Worm (Caenorhabditis elegans) whole organism, mixed stage, embryonic: ENCODE results near the gene ssq-4.
"Not testable (repeated sequence)": the region's sequence is repeated elsewhere in the genome, so short reads cannot be mapped to it uniquely, and the experiment has no call there.

ENCODE experiments used
- ceh-83 ChIP-seq: fragments of 200-800 bp; sonication (Bioruptor generic); optimal IDR thresholded peaks from 2 replicates; lab custom pipeline; 2018; ENCODE audit warnings: mild to moderate bottlenecking, missing genetic modification characterization, missing compliant biosample characterization
- ham-2 ChIP-seq: fragments of 200-800 bp; sonication (Bioruptor generic); optimal IDR thresholded peaks from 2 replicates; lab custom pipeline; 2018; ENCODE audit warnings: mild to moderate bottlenecking, missing genetic modification characterization, missing compliant biosample characterization
- lin-13 ChIP-seq: fragments of 150-350 bp; optimal IDR thresholded peaks from 2 replicates; lab custom pipeline; 2014; ENCODE audit warnings: missing biosample characterization, missing genetic modification characterization
- nhr-237 ChIP-seq: fragments of 150-350 bp; optimal IDR thresholded peaks from 2 replicates; lab custom pipeline; 2014; ENCODE audit warnings: missing biosample characterization, missing genetic modification characterization
- sem-2 ChIP-seq: fragments of 200-800 bp; sonication (Bioruptor generic); optimal IDR thresholded peaks from 2 replicates; lab custom pipeline; 2018; ENCODE audit warnings: mild to moderate bottlenecking, missing genetic modification characterization, missing compliant biosample characterization
- unc-62 ChIP-seq: fragments of 150-350 bp; optimal IDR thresholded peaks from 2 replicates; lab custom pipeline; 2014; ENCODE audit warnings: missing biosample characterization, missing genetic modification reagents, missing genetic modification characterization

Gene ssq-4

DNA sequence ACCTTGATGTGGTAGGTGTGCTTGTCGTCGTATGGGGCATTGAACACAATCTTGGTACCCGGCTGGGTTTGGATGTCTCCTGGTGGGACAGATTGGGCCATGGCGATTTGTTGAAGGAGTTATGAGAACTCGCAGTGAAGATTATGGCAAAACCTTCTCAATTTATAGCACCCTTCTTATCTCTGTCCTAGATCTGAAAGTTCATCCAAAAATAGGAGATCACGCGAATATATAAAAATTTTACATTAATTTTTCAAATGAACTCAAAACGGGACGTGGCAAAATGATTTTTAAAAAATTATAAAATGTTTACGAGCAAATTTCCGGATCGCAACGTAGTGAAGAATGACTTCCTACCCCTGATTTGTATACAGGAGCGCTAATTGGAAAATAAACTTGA lies 48.7 kb downstream of the ssq-4 start, which contains the start of gene msp-53:
Gene msp-53 (minus strand): TSS at position 101 of the 400 bp plus-strand sequence.
- TF ChIP-seq sem-2 (GFP tag; lab: Kevin White, UChicago); lin-13; unc-62 (GFP tag; lab: Kevin White, UChicago): not testable (repeated sequence)
- TF ChIP-seq, all 35 proteins: peak for 0; not testable (repeated sequence) for 35

DNA sequence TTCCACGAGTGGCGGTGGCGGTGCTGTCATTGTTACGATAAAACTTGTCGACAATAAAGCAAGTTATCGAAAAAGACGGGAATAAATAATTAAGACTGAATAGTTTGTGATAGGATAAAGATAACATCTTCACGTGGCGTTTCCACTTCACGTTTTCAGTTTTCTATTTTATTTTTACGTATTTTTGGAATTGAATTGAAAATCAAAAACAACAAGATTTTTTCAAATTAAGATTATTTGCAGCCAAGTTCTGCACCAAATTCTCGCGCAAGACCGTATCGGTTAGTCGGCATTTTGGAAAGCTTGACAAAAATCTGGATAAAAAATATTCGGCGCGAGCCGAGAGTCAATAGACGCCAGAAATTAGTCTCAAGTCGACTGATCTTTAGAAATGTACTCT lies 50.6 kb downstream of the ssq-4 start, which contains the start of gene ttbk-2.2:
Gene ttbk-2.2 (minus strand): TSS at position 101 of the 400 bp plus-strand sequence.
- TF ChIP-seq nhr-237; ham-2 (GFP tag; lab: Kevin White, UChicago); ceh-83: not testable (repeated sequence)
